Worm (Caenorhabditis elegans) whole organism, early embryonic: Measurements from ENCODE around the gene pes-9.

Source experiments
- B0310.2 ChIP-seq: sonication (generic microtip); optimal IDR thresholded peaks from 2 replicates; lab custom pipeline; 2016; ENCODE audit warnings: mild to moderate bottlenecking, missing genetic modification characterization, missing compliant biosample characterization
- F13C5.2 ChIP-seq: sonication (generic microtip); optimal IDR thresholded peaks from 2 replicates; lab custom pipeline; 2017; ENCODE audit warnings: mild to moderate bottlenecking, missing genetic modification characterization, inconsistent platforms, missing compliant biosample characterization
- aly-1 ChIP-seq: sonication (generic microtip); optimal IDR thresholded peaks from 2 replicates; lab custom pipeline; 2016; ENCODE audit warnings: missing genetic modification characterization, missing compliant biosample characterization
- ama-1 ChIP-seq: fragments of 150-350 bp; optimal IDR thresholded peaks from 2 replicates; lab custom pipeline; 2014
- ceh-13 ChIP-seq: fragments of 200-800 bp; sonication (Bioruptor generic); optimal IDR thresholded peaks from 2 replicates; lab custom pipeline; 2018; ENCODE audit warnings: mild to moderate bottlenecking, missing genetic modification characterization, missing compliant biosample characterization
- ceh-36 ChIP-seq: sonication (generic microtip); optimal IDR thresholded peaks from 2 replicates; lab custom pipeline; 2016; ENCODE audit warnings: missing genetic modification characterization, inconsistent platforms, missing compliant biosample characterization
- ets-7 ChIP-seq: sonication (generic microtip); optimal IDR thresholded peaks from 2 replicates; lab custom pipeline; 2016; ENCODE audit warnings: missing genotype, missing genetic modification characterization, missing compliant biosample characterization
- flt-1 ChIP-seq: fragments of 200-800 bp; sonication (Bioruptor generic); IDR thresholded peaks from 2 replicates; pipeline ENCODE4 v1.3.6; 2022; ENCODE audit warnings: missing genetic modification characterization, missing compliant biosample characterization
- hmbx-1 ChIP-seq: sonication (generic microtip); optimal IDR thresholded peaks from 2 replicates; lab custom pipeline; 2016; ENCODE audit warnings: mild to moderate bottlenecking, missing genetic modification characterization, missing compliant biosample characterization
- hmg-4 ChIP-seq: fragments of 200-800 bp; sonication (Bioruptor generic); optimal IDR thresholded peaks from 2 replicates; lab custom pipeline; 2018; ENCODE audit warnings: mild to moderate bottlenecking, missing genetic modification characterization, missing compliant biosample characterization
- hnd-1 ChIP-seq: sonication (generic microtip); optimal IDR thresholded peaks from 2 replicates; lab custom pipeline; 2016; ENCODE audit warnings: missing genetic modification characterization, missing compliant biosample characterization
- pes-1 ChIP-seq: fragments of 200-800 bp; sonication (Bioruptor generic); IDR thresholded peaks from 2 replicates; pipeline ENCODE4 v1.3.6; 2022; ENCODE audit warnings: missing genetic modification reagents, missing genetic modification characterization, missing compliant biosample characterization
- scrt-1 ChIP-seq: fragments of 200-800 bp; sonication (Bioruptor generic); IDR thresholded peaks from 2 replicates; pipeline ENCODE4 v1.3.6; 2022; ENCODE audit warnings: missing genetic modification characterization, missing compliant biosample characterization
- sea-1 ChIP-seq: fragments of 200-800 bp; sonication (Bioruptor generic); conservative IDR thresholded peaks from 2 replicates; pipeline ENCODE4 v1.3.6; 2022; ENCODE audit warnings: missing genetic modification characterization, missing compliant biosample characterization
- tbx-11 ChIP-seq: fragments of 200-800 bp; sonication (Bioruptor generic); IDR thresholded peaks from 2 replicates; pipeline ENCODE4 v1.3.6; 2022; ENCODE audit warnings: missing genetic modification characterization, missing compliant biosample characterization
- tbx-37 ChIP-seq: fragments of 200-800 bp; sonication (Bioruptor generic); conservative IDR thresholded peaks from 2 replicates; pipeline ENCODE4 v1.3.6; 2022; ENCODE audit warnings: missing genetic modification reagents, missing genetic modification characterization, missing compliant biosample characterization
- tra-4 ChIP-seq: sonication (generic microtip); optimal IDR thresholded peaks from 2 replicates; lab custom pipeline; 2017; ENCODE audit warnings: missing genetic modification characterization, missing compliant biosample characterization

Gene pes-9

ce11 chrV:14595984-14596383 lies 850 bp downstream of the pes-9 start:
- no peak for TF ChIP-seq B0310.2 (tag; lab: Kevin White, UChicago)
- TF ChIP-seq pes-1 (GFP tag; lab: Robert Waterston, UW): no peak
- TF ChIP-seq flt-1 (GFP tag; lab: Robert Waterston, UW): no peak
- TF ChIP-seq tbx-11 (GFP tag; lab: Robert Waterston, UW): no peak
- TF ChIP-seq ama-1: no peak
- TF ChIP-seq ceh-36 (tag; lab: Kevin White, UChicago): no peak
- TF ChIP-seq hnd-1: no peak
- TF ChIP-seq sea-1 (GFP tag; lab: Robert Waterston, UW): no peak
- TF ChIP-seq hmg-4 (GFP tag; lab: Kevin White, UChicago): no peak
- TF ChIP-seq hmbx-1 (tag; lab: Kevin White, UChicago): no peak
- no peak for TF ChIP-seq ets-7
- TF ChIP-seq tra-4: no peak
- TF ChIP-seq aly-1 (tag; lab: Kevin White, UChicago): no peak
- TF ChIP-seq F13C5.2 (tag; lab: Kevin White, UChicago): no peak
- TF ChIP-seq tbx-37 (GFP tag; lab: Robert Waterston, UW): no peak

ce11 chrV:14594943-14595342 lies 1.9 kb downstream of the pes-9 start:
- no peak for TF ChIP-seq ama-1
- no peak for TF ChIP-seq aly-1 (tag; lab: Kevin White, UChicago)
- no peak for TF ChIP-seq sea-1 (GFP tag; lab: Robert Waterston, UW)
- TF ChIP-seq tra-4: no peak
- no peak for TF ChIP-seq hmbx-1 (tag; lab: Kevin White, UChicago)
- no peak for TF ChIP-seq flt-1 (GFP tag; lab: Robert Waterston, UW)
- TF ChIP-seq scrt-1 (GFP tag; lab: Robert Waterston, UW): no peak
- no peak for TF ChIP-seq pes-1 (GFP tag; lab: Robert Waterston, UW)
- no peak for TF ChIP-seq hmg-4 (GFP tag; lab: Kevin White, UChicago)

- TF ChIP-seq tbx-37 (GFP tag; lab: Robert Waterston, UW): no peak
These were observed 2.7 kb downstream of the pes-9 start for ce11 chrV:14594103-14594502.

ce11 chrV:14585351-14585750 lies 11.5 kb downstream of the pes-9 start, which contains the start of gene Y40H4A.2:
Gene Y40H4A.2, minus strand, starts transcription at chrV:14585451.
- TF ChIP-seq ama-1 (no peak), scrt-1 (GFP tag; lab: Robert Waterston, UW) (no peak), pes-1 (GFP tag; lab: Robert Waterston, UW) (no peak), F13C5.2 (tag; lab: Kevin White, UChicago) (no peak), hnd-1 (no peak), ceh-36 (tag; lab: Kevin White, UChicago) (no peak), flt-1 (GFP tag; lab: Robert Waterston, UW) (no peak), ets-7 (no peak), hmg-4 (GFP tag; lab: Kevin White, UChicago) (no peak), aly-1 (tag; lab: Kevin White, UChicago) (no peak), hmbx-1 (tag; lab: Kevin White, UChicago) (no peak), sea-1 (GFP tag; lab: Robert Waterston, UW) (no peak), tra-4 (no peak)

- TF ChIP-seq pes-1 (GFP tag; lab: Robert Waterston, UW): no peak
- TF ChIP-seq scrt-1 (GFP tag; lab: Robert Waterston, UW): no peak
- TF ChIP-seq hnd-1: no peak
- no peak for TF ChIP-seq ama-1
- TF ChIP-seq aly-1 (tag; lab: Kevin White, UChicago): no peak
- no peak for TF ChIP-seq sea-1 (GFP tag; lab: Robert Waterston, UW)
- no peak for TF ChIP-seq tbx-37 (GFP tag; lab: Robert Waterston, UW)
- no peak for TF ChIP-seq ets-7
These were observed 17.2 kb downstream of the pes-9 start, which contains the start of gene gar-3 for ce11 chrV:14579619-14580018. Gene gar-3, minus strand, starts transcription at chrV:14579719.

ce11 chrV:14576745-14577373 lies 20.0 kb downstream of the pes-9 start:
- TF ChIP-seq F13C5.2 (tag; lab: Kevin White, UChicago) (no peak), ceh-36 (tag; lab: Kevin White, UChicago) (no peak), tra-4 (no peak), aly-1 (tag; lab: Kevin White, UChicago) (no peak), tbx-37 (GFP tag; lab: Robert Waterston, UW) (no peak), scrt-1 (GFP tag; lab: Robert Waterston, UW) (no peak), sea-1 (GFP tag; lab: Robert Waterston, UW) (no peak)

- TF ChIP-seq sea-1 (GFP tag; lab: Robert Waterston, UW): no peak
- no peak for TF ChIP-seq ama-1
- no peak for TF ChIP-seq tbx-11 (GFP tag; lab: Robert Waterston, UW)
- no peak for TF ChIP-seq ceh-13 (GFP tag; lab: Kevin White, UChicago)
- TF ChIP-seq hmbx-1 (tag; lab: Kevin White, UChicago): no peak
- TF ChIP-seq ceh-36 (tag; lab: Kevin White, UChicago): no peak
- TF ChIP-seq tra-4: no peak
- TF ChIP-seq aly-1 (tag; lab: Kevin White, UChicago): no peak
- no peak for TF ChIP-seq flt-1 (GFP tag; lab: Robert Waterston, UW)
- TF ChIP-seq hmg-4 (GFP tag; lab: Kevin White, UChicago): no peak
- TF ChIP-seq hnd-1: no peak
These were observed 34.2 kb downstream of the pes-9 start, which contains the start of gene C53A5.11 for ce11 chrV:14562589-14562988. Gene C53A5.11, plus strand, starts transcription at chrV:14562889.

ce11 chrV:14559312-14559711 lies 37.5 kb downstream of the pes-9 start, which contains the start of gene srt-32:
Gene srt-32, plus strand, starts transcription at chrV:14559612.
- TF ChIP-seq aly-1 (tag; lab: Kevin White, UChicago) (no peak), ama-1 (no peak), tra-4 (no peak), B0310.2 (tag; lab: Kevin White, UChicago) (no peak), tbx-11 (GFP tag; lab: Robert Waterston, UW) (no peak), scrt-1 (GFP tag; lab: Robert Waterston, UW) (no peak), flt-1 (GFP tag; lab: Robert Waterston, UW) (no peak), tbx-37 (GFP tag; lab: Robert Waterston, UW) (no peak), ceh-13 (GFP tag; lab: Kevin White, UChicago) (no peak), ceh-36 (tag; lab: Kevin White, UChicago) (no peak), sea-1 (GFP tag; lab: Robert Waterston, UW) (no peak), hmbx-1 (tag; lab: Kevin White, UChicago) (no peak)
